Fruit fly (Drosophila melanogaster) whole organism: ENCODE results near the gene Sf3b5.

Experiments used
- CG8478 ChIP-seq: fragments of >200 bp; optimal IDR thresholded peaks from 2 replicates; lab custom pipeline; 2018; ENCODE audit warnings: inconsistent platforms
- EcR ChIP-seq, 2 experiments: fragments of >200 bp; optimal IDR thresholded peaks; 2 replicates each; lab custom pipeline; 2017; ENCODE audit warnings: missing biosample characterization in 2 of 2, missing genetic modification characterization in 2 of 2, missing genetic modification reagents in 2 of 2
- pan ChIP-seq: fragments of >200 bp; optimal IDR thresholded peaks from 2 replicates; lab custom pipeline; 2017
- psq ChIP-seq: fragments of >200 bp; optimal IDR thresholded peaks from 2 replicates; lab custom pipeline; 2017
- usp ChIP-seq: fragments of >200 bp; optimal IDR thresholded peaks from 2 replicates; lab custom pipeline; 2017; ENCODE audit warnings: missing biosample characterization, missing genetic modification characterization, mixed read lengths

DNA sequence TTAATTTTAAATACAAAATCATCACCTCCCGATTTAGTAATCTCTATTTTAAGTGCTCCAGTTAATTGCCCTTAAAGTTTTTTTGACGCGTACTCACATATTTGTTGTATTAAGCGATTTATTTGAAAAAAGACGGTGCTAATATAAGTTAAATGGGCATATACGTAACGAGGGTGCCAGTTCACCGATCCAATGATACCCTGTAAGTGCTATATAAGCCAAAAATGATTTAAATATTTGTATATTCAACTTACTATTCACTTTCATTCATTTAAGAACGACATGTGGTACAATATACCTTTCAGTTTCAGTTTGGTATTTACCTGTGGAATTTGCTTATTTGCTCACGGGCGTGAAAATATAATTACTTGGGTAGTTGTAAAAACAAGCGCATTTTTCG is 12.6 kb downstream of the Sf3b5 start:
- no peak for TF ChIP-seq pan (lab: Kevin White, UChicago)
- TF ChIP-seq psq (lab: Kevin White, UChicago), result no peak
- TF ChIP-seq EcR (GFP tag; optimal IDR thresholded peaks at IDR 0.05; lab: Kevin White, UChicago), result no peak
- TF ChIP-seq CG8478 (lab: Kevin White, UChicago), result no peak
- TF ChIP-seq usp (GFP tag; lab: Kevin White, UChicago), result no peak
